Worm (Caenorhabditis elegans) whole organism, L3 larva: ENCODE measurements around the gene C43H6.12.

ENCODE experiments used
- aly-2 ChIP-seq: fragments of 150-350 bp; optimal IDR thresholded peaks from 2 replicates; lab custom pipeline; 2014; ENCODE audit warnings: missing biosample characterization, missing genetic modification characterization
- egl-27 ChIP-seq: sonication (generic microtip); optimal IDR thresholded peaks from 4 replicates; lab custom pipeline; 2017; ENCODE audit warnings: missing biosample characterization, missing genetic modification reagents, missing genetic modification characterization
- elt-1 ChIP-seq: fragments of 150-350 bp; optimal IDR thresholded peaks from 2 replicates; lab custom pipeline; 2014; ENCODE audit warnings: missing biosample characterization, missing genetic modification characterization
- elt-3 ChIP-seq, 3 experiments: fragments of 150-350 bp in 1 of 3; sonication (generic microtip) in 2 of 3; optimal IDR thresholded peaks; 2 replicates in 2 of 3; 4 replicates in 1 of 3; lab custom pipeline; 2014 to 2017; ENCODE audit warnings: missing biosample characterization in 3 of 3, missing genetic modification characterization in 3 of 3
- jun-1 ChIP-seq: fragments of 150-350 bp; optimal IDR thresholded peaks from 2 replicates; lab custom pipeline; 2014; ENCODE audit warnings: missing biosample characterization, missing genetic modification reagents, missing genetic modification characterization
- nhr-237 ChIP-seq: fragments of 150-350 bp; optimal IDR thresholded peaks from 2 replicates; lab custom pipeline; 2014; ENCODE audit warnings: missing biosample characterization, missing genetic modification characterization
- nhr-43 ChIP-seq: sonication (generic microtip); optimal IDR thresholded peaks from 2 replicates; lab custom pipeline; 2016; ENCODE audit warnings: mild to moderate bottlenecking, missing genetic modification characterization, missing compliant biosample characterization; ENCODE audit not compliant: poor library complexity, severe bottlenecking
- sea-2 ChIP-seq: fragments of 150-350 bp; sonication (generic microtip); optimal IDR thresholded peaks from 4 replicates; lab custom pipeline; 2014; ENCODE audit warnings: missing biosample characterization, missing genetic modification reagents, missing genetic modification characterization
- unc-39 ChIP-seq: sonication (generic microtip); optimal IDR thresholded peaks from 4 replicates; lab custom pipeline; 2017; ENCODE audit warnings: missing biosample characterization, missing genetic modification characterization
- unc-62 ChIP-seq: fragments of 150-350 bp; sonication (generic microtip); optimal IDR thresholded peaks from 4 replicates; lab custom pipeline; 2014; ENCODE audit warnings: missing biosample characterization, missing genetic modification reagents, missing genetic modification characterization
- zag-1 ChIP-seq: fragments of 150-350 bp; optimal IDR thresholded peaks from 2 replicates; lab custom pipeline; 2014; ENCODE audit warnings: missing biosample characterization, missing genetic modification characterization

DNA sequence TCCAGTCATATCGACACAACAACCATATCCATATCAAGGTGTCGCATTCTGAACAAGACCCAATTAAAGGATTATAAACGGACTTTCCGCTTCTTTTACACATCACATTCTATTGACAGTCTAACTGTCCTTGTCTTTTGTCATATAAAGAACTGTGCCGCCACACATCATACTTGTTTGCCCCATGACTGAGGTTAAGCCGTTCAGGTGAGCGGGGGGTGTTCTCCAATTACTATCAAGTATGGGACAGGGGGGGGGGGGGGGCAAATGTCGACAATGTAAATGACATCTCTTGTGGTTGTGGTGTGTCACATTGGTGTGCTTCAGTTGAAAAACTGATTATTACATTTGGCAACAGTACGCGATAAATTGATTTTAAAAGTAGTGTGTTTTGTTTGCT lies 24.4 kb downstream of the C43H6.12 start:
- TF ChIP-seq aly-2: no peak
- TF ChIP-seq nhr-237 (tag; lab: Kevin White, UChicago): no peak
- TF ChIP-seq egl-27 (tag; lab: Kevin White, UChicago): no peak
- no peak for TF ChIP-seq unc-62 (GFP tag; lab: Kevin White, UChicago)
- TF ChIP-seq nhr-43: no peak
- no peak for TF ChIP-seq zag-1 (tag; lab: Kevin White, UChicago)
- TF ChIP-seq elt-3 (tag; optimal IDR thresholded peaks at IDR 0.05; lab: Kevin White, UChicago): no peak
- TF ChIP-seq unc-39 (tag; lab: Kevin White, UChicago): no peak
- TF ChIP-seq sea-2 (GFP tag; lab: Kevin White, UChicago): no peak
- no peak for TF ChIP-seq elt-1
- no peak for TF ChIP-seq jun-1 (tag; lab: Kevin White, UChicago)
